Worm (Caenorhabditis elegans) whole organism, mixed stage, embryonic: Measurements from ENCODE around the gene hpl-1.

Experiments
- M03D4.4 ChIP-seq: sonication (generic microtip); optimal IDR thresholded peaks from 2 replicates; lab custom pipeline; 2017; ENCODE audit warnings: mild to moderate bottlenecking, missing genetic modification characterization, missing compliant biosample characterization
- bed-3 ChIP-seq: fragments of 200-800 bp; sonication (Bioruptor generic); optimal IDR thresholded peaks from 3 replicates; lab custom pipeline; 2018; ENCODE audit warnings: mild to moderate bottlenecking, missing genetic modification characterization, moderate library complexity, missing compliant biosample characterization
- blmp-1 ChIP-seq: fragments of 150-350 bp; optimal IDR thresholded peaks from 2 replicates; lab custom pipeline; 2014; ENCODE audit warnings: missing biosample characterization, missing genetic modification characterization
- ceh-39 ChIP-seq: fragments of 150-350 bp; optimal IDR thresholded peaks from 2 replicates; lab custom pipeline; 2014; ENCODE audit warnings: missing biosample characterization, missing genetic modification characterization
- ceh-43 ChIP-seq: fragments of 200-800 bp; sonication (Bioruptor generic); optimal IDR thresholded peaks from 2 replicates; lab custom pipeline; 2018; ENCODE audit warnings: mild to moderate bottlenecking, missing genetic modification characterization, moderate library complexity, missing compliant biosample characterization
- ceh-83 ChIP-seq: fragments of 200-800 bp; sonication (Bioruptor generic); optimal IDR thresholded peaks from 2 replicates; lab custom pipeline; 2018; ENCODE audit warnings: mild to moderate bottlenecking, missing genetic modification characterization, missing compliant biosample characterization
- ces-1 ChIP-seq: fragments of 150-350 bp; optimal IDR thresholded peaks from 2 replicates; lab custom pipeline; 2014; ENCODE audit warnings: missing biosample characterization, missing genetic modification reagents, missing genetic modification characterization
- cnd-1 ChIP-seq: fragments of 200-800 bp; sonication (Bioruptor generic); optimal IDR thresholded peaks from 2 replicates; lab custom pipeline; 2018; ENCODE audit warnings: mild to moderate bottlenecking, missing genetic modification characterization, missing compliant biosample characterization
- drap-1 ChIP-seq: fragments of 200-800 bp; sonication (Bioruptor generic); optimal IDR thresholded peaks from 3 replicates; lab custom pipeline; 2018; ENCODE audit warnings: mild to moderate bottlenecking, missing genetic modification characterization, missing compliant biosample characterization
- elt-1 ChIP-seq: sonication (generic microtip); optimal IDR thresholded peaks from 2 replicates; lab custom pipeline; 2017; ENCODE audit warnings: missing genetic modification characterization, mild to moderate bottlenecking, missing compliant biosample characterization, antibody characterized with exemption, moderate library complexity, borderline replicate concordance; ENCODE audit not compliant: insufficient read depth
- elt-3 ChIP-seq: fragments of 150-350 bp; optimal IDR thresholded peaks from 2 replicates; lab custom pipeline; 2014; ENCODE audit warnings: missing biosample characterization, missing genetic modification characterization
- flh-1 ChIP-seq: fragments of 200-800 bp; sonication (Bioruptor generic); optimal IDR thresholded peaks from 2 replicates; lab custom pipeline; 2018; ENCODE audit warnings: mild to moderate bottlenecking, missing genetic modification characterization, moderate library complexity, missing compliant biosample characterization
- ham-2 ChIP-seq: fragments of 200-800 bp; sonication (Bioruptor generic); optimal IDR thresholded peaks from 2 replicates; lab custom pipeline; 2018; ENCODE audit warnings: mild to moderate bottlenecking, missing genetic modification characterization, missing compliant biosample characterization
- hlh-1 ChIP-seq: fragments of 150-350 bp; optimal IDR thresholded peaks from 2 replicates; lab custom pipeline; 2014; ENCODE audit warnings: missing biosample characterization, missing genetic modification reagents, missing genetic modification characterization
- lin-13 ChIP-seq: fragments of 150-350 bp; optimal IDR thresholded peaks from 2 replicates; lab custom pipeline; 2014; ENCODE audit warnings: missing biosample characterization, missing genetic modification characterization
- lin-32 ChIP-seq: fragments of 200-800 bp; sonication (Bioruptor generic); optimal IDR thresholded peaks from 2 replicates; lab custom pipeline; 2018; ENCODE audit warnings: mild to moderate bottlenecking, missing genetic modification characterization, missing compliant biosample characterization
- lsy-2 ChIP-seq: fragments of 150-350 bp; optimal IDR thresholded peaks from 2 replicates; lab custom pipeline; 2014; ENCODE audit warnings: missing biosample characterization, missing genetic modification characterization
- mab-5 ChIP-seq: fragments of 150-350 bp; optimal IDR thresholded peaks from 2 replicates; lab custom pipeline; 2014; ENCODE audit warnings: missing biosample characterization, missing genetic modification characterization
- mep-1 ChIP-seq: fragments of 150-350 bp; optimal IDR thresholded peaks from 2 replicates; lab custom pipeline; 2017; ENCODE audit warnings: missing biosample characterization, missing genetic modification reagents, missing genetic modification characterization, inconsistent platforms
- mls-2 ChIP-seq: sonication (generic microtip); optimal IDR thresholded peaks from 2 replicates; lab custom pipeline; 2016; ENCODE audit warnings: mild to moderate bottlenecking, missing genetic modification characterization, moderate library complexity, missing compliant biosample characterization
- nhr-12 ChIP-seq: fragments of 150-350 bp; optimal IDR thresholded peaks from 2 replicates; lab custom pipeline; 2014; ENCODE audit warnings: missing biosample characterization, missing genetic modification characterization
- nhr-2 ChIP-seq: fragments of 150-350 bp; optimal IDR thresholded peaks from 2 replicates; lab custom pipeline; 2014; ENCODE audit warnings: missing biosample characterization, missing genetic modification characterization
- nhr-237 ChIP-seq: fragments of 150-350 bp; optimal IDR thresholded peaks from 2 replicates; lab custom pipeline; 2014; ENCODE audit warnings: missing biosample characterization, missing genetic modification characterization
- nhr-28 ChIP-seq: fragments of 150-350 bp; optimal IDR thresholded peaks from 2 replicates; lab custom pipeline; 2014; ENCODE audit warnings: missing biosample characterization, missing genetic modification characterization
- nhr-76 ChIP-seq: sonication (generic microtip); optimal IDR thresholded peaks from 2 replicates; lab custom pipeline; 2017; ENCODE audit warnings: missing biosample characterization, missing genetic modification characterization
- pha-4 ChIP-seq: fragments of 150-350 bp; optimal IDR thresholded peaks from 2 replicates; lab custom pipeline; 2018; ENCODE audit warnings: missing biosample characterization, missing genetic modification reagents, missing genetic modification characterization
- sem-2 ChIP-seq: fragments of 200-800 bp; sonication (Bioruptor generic); optimal IDR thresholded peaks from 2 replicates; lab custom pipeline; 2018; ENCODE audit warnings: mild to moderate bottlenecking, missing genetic modification characterization, missing compliant biosample characterization
- snpc-4 ChIP-seq: fragments of 150-350 bp; optimal IDR thresholded peaks from 2 replicates; lab custom pipeline; 2014; ENCODE audit warnings: missing biosample characterization, missing genetic modification characterization
- sptf-1 ChIP-seq: sonication (generic microtip); optimal IDR thresholded peaks from 2 replicates; lab custom pipeline; 2017; ENCODE audit warnings: mild to moderate bottlenecking, missing genetic modification characterization, moderate library complexity, missing compliant biosample characterization
- tbx-8 ChIP-seq: fragments of 200-800 bp; sonication (Bioruptor generic); optimal IDR thresholded peaks from 2 replicates; lab custom pipeline; 2018; ENCODE audit warnings: mild to moderate bottlenecking, missing genetic modification characterization, moderate library complexity, missing compliant biosample characterization
- unc-120 ChIP-seq: sonication (generic microtip); optimal IDR thresholded peaks from 2 replicates; lab custom pipeline; 2017; ENCODE audit warnings: missing genetic modification characterization, missing compliant biosample characterization; ENCODE audit not compliant: poor library complexity, severe bottlenecking
- unc-39 ChIP-seq: fragments of 150-350 bp; optimal IDR thresholded peaks from 2 replicates; lab custom pipeline; 2014; ENCODE audit warnings: missing biosample characterization, missing genetic modification characterization
- unc-62 ChIP-seq: fragments of 150-350 bp; optimal IDR thresholded peaks from 2 replicates; lab custom pipeline; 2014; ENCODE audit warnings: missing biosample characterization, missing genetic modification reagents, missing genetic modification characterization
- zip-8 ChIP-seq: fragments of 150-350 bp; optimal IDR thresholded peaks from 2 replicates; lab custom pipeline; 2014; ENCODE audit warnings: missing biosample characterization, missing genetic modification characterization
- ztf-11 ChIP-seq: fragments of 150-350 bp; optimal IDR thresholded peaks from 2 replicates; lab custom pipeline; 2014; ENCODE audit warnings: missing biosample characterization, missing genetic modification characterization

Gene hpl-1

ce11 chrX:13220609-13221008 lies 24.6 kb upstream of the hpl-1 start:
- TF ChIP-seq ham-2 (GFP tag; lab: Kevin White, UChicago) = no peak
- TF ChIP-seq unc-62 (GFP tag; lab: Kevin White, UChicago) = no peak
- TF ChIP-seq hlh-1 (tag; lab: Kevin White, UChicago) = peak; percentile 4

ce11 chrX:13221357-13221756 lies 23.8 kb upstream of the hpl-1 start, which contains the start of gene asp-4:
asp-4 (minus strand) TSS chrX:13221462.
- no peak for TF ChIP-seq unc-62 (GFP tag; lab: Kevin White, UChicago)
- TF ChIP-seq bed-3 (GFP tag; lab: Kevin White, UChicago) = no peak
- TF ChIP-seq ceh-39 (tag; lab: Kevin White, UChicago) = no peak
- TF ChIP-seq ceh-83 (GFP tag; lab: Kevin White, UChicago) = no peak
- no peak for TF ChIP-seq blmp-1
- TF ChIP-seq nhr-2 (tag; lab: Kevin White, UChicago) = peak; percentile 14
- no peak for TF ChIP-seq ham-2 (GFP tag; lab: Kevin White, UChicago)
- no peak for TF ChIP-seq lin-13 (tag; lab: Kevin White, UChicago)
- no peak for TF ChIP-seq ces-1
- no peak for TF ChIP-seq unc-39 (tag; lab: Kevin White, UChicago)
- TF ChIP-seq elt-3 (tag; lab: Kevin White, UChicago) = no peak
- TF ChIP-seq sem-2 (GFP tag; lab: Kevin White, UChicago) = no peak
- TF ChIP-seq lin-32 (GFP tag; lab: Kevin White, UChicago) = peak; percentile 80
- peak; percentile 84 for TF ChIP-seq cnd-1
- TF ChIP-seq nhr-12 (tag; lab: Kevin White, UChicago) = no peak
- TF ChIP-seq nhr-76 = no peak
- TF ChIP-seq pha-4 (tag; lab: Kevin White, UChicago) = no peak
- TF ChIP-seq sptf-1 (tag; lab: Kevin White, UChicago) = no peak
- TF ChIP-seq nhr-28 = no peak
- no peak for TF ChIP-seq elt-1 (tag; lab: Kevin White, UChicago)
- peak; percentile 37 for TF ChIP-seq mep-1 (tag; lab: Kevin White, UChicago)
- TF ChIP-seq nhr-237 (tag; lab: Kevin White, UChicago) = no peak
- TF ChIP-seq ceh-43 (GFP tag; lab: Kevin White, UChicago) = no peak
- TF ChIP-seq hlh-1 (tag; lab: Kevin White, UChicago) = peak; percentile 51
- TF ChIP-seq M03D4.4 (tag; lab: Kevin White, UChicago) = no peak
- TF ChIP-seq ztf-11 (tag; lab: Kevin White, UChicago) = no peak
- TF ChIP-seq mls-2 (tag; lab: Kevin White, UChicago) = no peak
- TF ChIP-seq mab-5 = no peak
- TF ChIP-seq zip-8 (tag; lab: Kevin White, UChicago) = no peak
- no peak for TF ChIP-seq tbx-8 (GFP tag; lab: Kevin White, UChicago)
- TF ChIP-seq flh-1 (GFP tag; lab: Kevin White, UChicago) = no peak
- TF ChIP-seq drap-1 (GFP tag; lab: Kevin White, UChicago) = no peak
- TF ChIP-seq unc-120 (tag; lab: Kevin White, UChicago) = no peak
- no peak for TF ChIP-seq snpc-4 (tag; lab: Kevin White, UChicago)
- no peak for TF ChIP-seq lsy-2 (tag; lab: Kevin White, UChicago)

ce11 chrX:13223437-13223836 lies 21.8 kb upstream of the hpl-1 start, which contains the start of gene skr-20:
skr-20 (minus strand) TSS chrX:13223537.
- TF ChIP-seq ceh-39 (tag; lab: Kevin White, UChicago) = no peak
- TF ChIP-seq elt-3 (tag; lab: Kevin White, UChicago) = no peak
- TF ChIP-seq pha-4 (tag; lab: Kevin White, UChicago) = no peak
- TF ChIP-seq mab-5 = no peak
- no peak for TF ChIP-seq ztf-11 (tag; lab: Kevin White, UChicago)
- TF ChIP-seq unc-120 (tag; lab: Kevin White, UChicago) = no peak
- no peak for TF ChIP-seq snpc-4 (tag; lab: Kevin White, UChicago)
- no peak for TF ChIP-seq ceh-43 (GFP tag; lab: Kevin White, UChicago)
- TF ChIP-seq bed-3 (GFP tag; lab: Kevin White, UChicago) = no peak
- TF ChIP-seq M03D4.4 (tag; lab: Kevin White, UChicago) = no peak
- TF ChIP-seq nhr-237 (tag; lab: Kevin White, UChicago) = no peak
- TF ChIP-seq ceh-83 (GFP tag; lab: Kevin White, UChicago) = no peak
- TF ChIP-seq unc-39 (tag; lab: Kevin White, UChicago) = no peak
- TF ChIP-seq nhr-76 = no peak
- no peak for TF ChIP-seq mls-2 (tag; lab: Kevin White, UChicago)
- no peak for TF ChIP-seq drap-1 (GFP tag; lab: Kevin White, UChicago)
- no peak for TF ChIP-seq lin-32 (GFP tag; lab: Kevin White, UChicago)
- TF ChIP-seq lsy-2 (tag; lab: Kevin White, UChicago) = no peak
- TF ChIP-seq unc-62 (GFP tag; lab: Kevin White, UChicago) = no peak
